Worm (Caenorhabditis elegans) whole organism, L4/young adult: ENCODE measurements around the gene F10D2.16.

ENCODE experiments used
- W03F9.2 ChIP-seq: fragments of 150-350 bp; optimal IDR thresholded peaks from 2 replicates; lab custom pipeline; 2014; ENCODE audit warnings: missing biosample characterization, missing genetic modification characterization
- dao-5 ChIP-seq: sonication (generic microtip); optimal IDR thresholded peaks from 2 replicates; lab custom pipeline; 2016; ENCODE audit warnings: missing genotype, missing genetic modification characterization, moderate library complexity, missing compliant biosample characterization
- him-1 ChIP-seq: sonication (generic microtip); optimal IDR thresholded peaks from 2 replicates; lab custom pipeline; 2016; ENCODE audit warnings: missing genotype, missing genetic modification reagents, missing genetic modification characterization, missing compliant biosample characterization

DNA sequence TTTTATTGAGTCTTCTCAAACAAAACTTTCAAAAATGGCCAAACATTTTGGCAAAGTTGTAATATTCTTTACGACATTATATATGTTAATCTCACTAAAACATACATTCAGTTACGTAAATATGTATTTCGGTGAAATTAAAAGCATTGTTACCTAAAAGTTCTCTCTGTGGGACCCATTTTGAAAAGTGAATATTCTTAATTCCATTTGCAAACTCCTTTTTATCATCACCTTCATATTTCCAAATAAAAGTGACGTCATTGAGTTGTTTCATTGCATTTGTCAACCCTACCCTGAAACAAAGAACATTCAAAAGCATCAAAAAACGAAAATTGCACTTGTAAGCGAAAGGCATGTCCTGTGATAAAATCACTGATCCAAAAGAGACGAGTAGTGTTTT is 6.3 kb downstream of the F10D2.16 start:
- no peak for TF ChIP-seq him-1 (tag; lab: Kevin White, UChicago)
- TF ChIP-seq dao-5 (tag; lab: Kevin White, UChicago) = no peak
- TF ChIP-seq W03F9.2 (tag; lab: Kevin White, UChicago) = no peak
